Worm (Caenorhabditis elegans) whole organism, L4/young adult: Measurements from ENCODE around the gene hrg-1.

ENCODE experiments used
- W03F9.2 ChIP-seq: fragments of 150-350 bp; optimal IDR thresholded peaks from 2 replicates; lab custom pipeline; 2014; ENCODE audit warnings: missing biosample characterization, missing genetic modification characterization
- dao-5 ChIP-seq: sonication (generic microtip); optimal IDR thresholded peaks from 2 replicates; lab custom pipeline; 2016; ENCODE audit warnings: missing genotype, missing genetic modification characterization, moderate library complexity, missing compliant biosample characterization
- him-1 ChIP-seq: sonication (generic microtip); optimal IDR thresholded peaks from 2 replicates; lab custom pipeline; 2016; ENCODE audit warnings: missing genotype, missing genetic modification reagents, missing genetic modification characterization, missing compliant biosample characterization

ce11 chrX:3973534-3973933 lies 42.5 kb downstream of the hrg-1 start, which contains the start of gene C16B8.4:
- no peak for TF ChIP-seq dao-5
- TF ChIP-seq W03F9.2 (tag; lab: Kevin White, UChicago) = no peak
- TF ChIP-seq him-1 (tag; lab: Kevin White, UChicago) = no peak
